Worm (Caenorhabditis elegans) whole organism, early embryonic: ENCODE data around the gene K10D11.4.

ENCODE experiments used
- ama-1 ChIP-seq: fragments of 150-350 bp; optimal IDR thresholded peaks from 2 replicates; lab custom pipeline; 2014
- ceh-36 ChIP-seq: sonication (generic microtip); optimal IDR thresholded peaks from 2 replicates; lab custom pipeline; 2016; ENCODE audit warnings: missing genetic modification characterization, inconsistent platforms, missing compliant biosample characterization
- ets-7 ChIP-seq: sonication (generic microtip); optimal IDR thresholded peaks from 2 replicates; lab custom pipeline; 2016; ENCODE audit warnings: missing genotype, missing genetic modification characterization, missing compliant biosample characterization
- flt-1 ChIP-seq: fragments of 200-800 bp; sonication (Bioruptor generic); IDR thresholded peaks from 2 replicates; pipeline ENCODE4 v1.3.6; 2022; ENCODE audit warnings: missing genetic modification characterization, missing compliant biosample characterization
- hmbx-1 ChIP-seq: sonication (generic microtip); optimal IDR thresholded peaks from 2 replicates; lab custom pipeline; 2016; ENCODE audit warnings: mild to moderate bottlenecking, missing genetic modification characterization, missing compliant biosample characterization
- pes-1 ChIP-seq: fragments of 200-800 bp; sonication (Bioruptor generic); IDR thresholded peaks from 2 replicates; pipeline ENCODE4 v1.3.6; 2022; ENCODE audit warnings: missing genetic modification reagents, missing genetic modification characterization, missing compliant biosample characterization
- sea-1 ChIP-seq: fragments of 200-800 bp; sonication (Bioruptor generic); conservative IDR thresholded peaks from 2 replicates; pipeline ENCODE4 v1.3.6; 2022; ENCODE audit warnings: missing genetic modification characterization, missing compliant biosample characterization
- tra-4 ChIP-seq: sonication (generic microtip); optimal IDR thresholded peaks from 2 replicates; lab custom pipeline; 2017; ENCODE audit warnings: missing genetic modification characterization, missing compliant biosample characterization

DNA sequence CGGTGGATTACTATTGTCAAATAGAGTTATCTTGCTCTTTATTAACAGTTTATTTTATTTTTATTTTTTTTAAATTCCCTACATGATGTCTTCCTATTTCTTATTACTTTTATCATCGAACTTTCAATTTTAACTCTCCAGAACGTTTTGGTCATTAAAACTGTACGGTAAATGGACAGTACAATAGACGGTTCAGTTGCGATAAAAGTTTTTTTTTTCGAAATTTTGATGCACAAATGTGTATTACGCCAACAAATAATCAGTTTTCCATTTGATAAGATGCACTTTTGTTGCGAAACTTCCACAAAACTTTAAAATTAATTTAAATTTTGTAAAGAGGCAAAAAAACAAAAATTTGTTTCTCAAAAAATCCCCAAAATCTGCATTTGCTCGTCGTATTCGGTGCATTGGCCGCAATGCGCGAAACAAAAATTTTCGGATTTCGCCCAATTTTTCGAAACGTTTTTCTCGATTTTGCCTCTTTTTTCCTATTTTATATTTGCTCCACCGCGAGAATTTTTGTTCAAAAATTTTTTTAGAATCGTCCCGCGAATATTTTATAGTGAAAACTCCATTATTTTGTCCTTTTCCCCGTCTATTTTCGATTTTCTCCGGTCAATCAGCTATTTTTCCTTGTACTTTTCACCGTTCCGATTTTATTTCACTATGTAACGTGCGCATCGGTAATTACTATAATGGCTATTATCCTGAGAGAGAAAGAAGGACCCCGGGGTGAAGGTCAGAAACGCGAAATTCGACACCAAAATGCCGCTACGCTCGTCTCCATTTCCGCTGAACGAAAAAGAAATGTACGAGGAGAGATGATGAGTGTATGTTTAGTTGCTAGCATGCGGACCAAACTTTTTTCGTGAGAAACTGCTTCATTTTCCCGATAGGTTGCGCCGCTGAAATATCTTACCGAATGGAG, 34.7 kb upstream of the K10D11.4 start:
- TF ChIP-seq ama-1, result no peak
- no peak for TF ChIP-seq ets-7 (tag; lab: Kevin White, UChicago)
- TF ChIP-seq tra-4 (tag; lab: Kevin White, UChicago), result no peak
- no peak for TF ChIP-seq hmbx-1 (tag; lab: Kevin White, UChicago)
- TF ChIP-seq sea-1 (GFP tag; lab: Robert Waterston, UW), result no peak
- no peak for TF ChIP-seq pes-1 (GFP tag; lab: Robert Waterston, UW)
- TF ChIP-seq flt-1 (GFP tag; lab: Robert Waterston, UW), result no peak
- no peak for TF ChIP-seq ceh-36
